Fruit fly (Drosophila melanogaster): Measurements from ENCODE around the gene Dab.
A peak's percentile ranks its signal among the peaks of the same experiment; 100 is the strongest.

The Dab gene

dm6 chr3L:16697069-16697468 is 14.9 kb upstream of the Dab start (continued):
- TF ChIP-seq Met (GFP tag; optimal IDR thresholded peaks at IDR 0.05), result no peak
- TF ChIP-seq Gug (GFP tag; IDR thresholded peaks at IDR 0.05), result no peak
- no peak for TF ChIP-seq net (GFP tag; optimal IDR thresholded peaks at IDR 0.05)
- TF ChIP-seq CG1621 (tag; optimal IDR thresholded peaks at IDR 0.05), result no peak
- TF ChIP-seq spab (GFP tag; optimal IDR thresholded peaks at IDR 0.05), result no peak
- TF ChIP-seq svp (GFP tag), result no peak
- TF ChIP-seq dac (GFP tag; optimal IDR thresholded peaks at IDR 0.05), result no peak
- TF ChIP-seq CG10631 (GFP tag; optimal IDR thresholded peaks at IDR 0.05), result peak; percentile 17
- peak; percentile 55 for TF ChIP-seq Eip78C (GFP tag)
- peak; percentile 11 for TF ChIP-seq Hr39 (GFP tag; optimal IDR thresholded peaks at IDR 0.05)
- TF ChIP-seq pdm3 (GFP tag; optimal IDR thresholded peaks at IDR 0.05), result peak; percentile 5
- no peak for TF ChIP-seq fd59A (GFP tag; optimal IDR thresholded peaks at IDR 0.05)
- TF ChIP-seq fd85E (GFP tag; optimal IDR thresholded peaks at IDR 0.05), result no peak
- peak; percentile 47 for TF ChIP-seq CG34406 (GFP tag; optimal IDR thresholded peaks at IDR 0.05)

dm6 chr3L:16698089-16698488 is 13.8 kb upstream of the Dab start:
- no peak for TF ChIP-seq dsx (GFP tag; optimal IDR thresholded peaks at IDR 0.05; ENCODE audit: poor library complexity, severe bottlenecking)
- no peak for TF ChIP-seq CG6792 (GFP tag; optimal IDR thresholded peaks at IDR 0.05)
- 0 out of 2 replicates have a peak, but pooled peaks have one; percentile 23 for TF ChIP-seq CG15336 (GFP tag; IDR thresholded peaks at IDR 0.05)
- TF ChIP-seq CG32006 (GFP tag; optimal IDR thresholded peaks at IDR 0.05), result peak; percentile 3
- 0 out of 3 replicates have a peak, but pooled peaks have one; percentile 19 for TF ChIP-seq eg (GFP tag; IDR thresholded peaks at IDR 0.05)
- no peak for TF ChIP-seq CG16779 (tag; optimal IDR thresholded peaks at IDR 0.05)

- peak; percentile 60 for TF ChIP-seq fkh (GFP tag; optimal IDR thresholded peaks at IDR 0.05)
- TF ChIP-seq vri (GFP tag; optimal IDR thresholded peaks at IDR 0.05), result peak; percentile 54
- TF ChIP-seq achi (GFP tag; optimal IDR thresholded peaks at IDR 0.05), result no peak
These were observed 12.5 kb upstream of the Dab start for dm6 chr3L:16699292-16700026.

dm6 chr3L:16702866-16703265 is 9.1 kb upstream of the Dab start:
- no peak for TF ChIP-seq acj6 (GFP tag; optimal IDR thresholded peaks at IDR 0.05)
- no peak for TF ChIP-seq dsx (GFP tag; optimal IDR thresholded peaks at IDR 0.05; ENCODE audit: poor library complexity, severe bottlenecking)
- no peak for TF ChIP-seq CG16779 (tag; optimal IDR thresholded peaks at IDR 0.05)
- TF ChIP-seq fkh (GFP tag; optimal IDR thresholded peaks at IDR 0.05), result peak; percentile 25

dm6 chr3L:16704251-16704650 is 7.7 kb upstream of the Dab start:
- TF ChIP-seq Hr39 (GFP tag; optimal IDR thresholded peaks at IDR 0.05) (no peak), cyc (GFP tag; optimal IDR thresholded peaks at IDR 0.05) (no peak), Eip78C (GFP tag) (peak; percentile 40)

dm6 chr3L:16704673-16705072 is 7.3 kb upstream of the Dab start, which contains the start of gene CG9692:
TSS of gene CG9692 (plus strand) at chr3L:16704973.
- TF ChIP-seq cyc (GFP tag; optimal IDR thresholded peaks at IDR 0.05), result no peak
- no peak for TF ChIP-seq salr (GFP tag; optimal IDR thresholded peaks at IDR 0.05)

- no peak for TF ChIP-seq cyc (GFP tag; optimal IDR thresholded peaks at IDR 0.05)
- no peak for TF ChIP-seq Sox15 (GFP tag; optimal IDR thresholded peaks at IDR 0.05)
- TF ChIP-seq CG9139 (GFP tag; optimal IDR thresholded peaks at IDR 0.05), result no peak
- TF ChIP-seq CG32006 (GFP tag; optimal IDR thresholded peaks at IDR 0.05), result no peak
- TF ChIP-seq Eip93F (GFP tag; optimal IDR thresholded peaks at IDR 0.05), result no peak
- TF ChIP-seq Blimp-1 (GFP tag; optimal IDR thresholded peaks at IDR 0.05), result no peak
- TF ChIP-seq OdsH (GFP tag; optimal IDR thresholded peaks at IDR 0.05), result no peak
- no peak for TF ChIP-seq CG3032 (tag; optimal IDR thresholded peaks at IDR 0.05)
- TF ChIP-seq CG16779 (tag; optimal IDR thresholded peaks at IDR 0.05), result no peak
- no peak for TF ChIP-seq net (GFP tag; optimal IDR thresholded peaks at IDR 0.05)
- TF ChIP-seq CG1621 (tag; optimal IDR thresholded peaks at IDR 0.05), result no peak
- TF ChIP-seq CG6163 (GFP tag; IDR thresholded peaks at IDR 0.05), result no peak
- TF ChIP-seq spab (GFP tag; optimal IDR thresholded peaks at IDR 0.05), result no peak
These were observed 6.3 kb upstream of the Dab start for dm6 chr3L:16705630-16706029.
